Worm (Caenorhabditis elegans): ENCODE data around the gene srh-37.

ce11 chrV:474516-474915 lies 37.8 kb downstream of the srh-37 start, which contains the start of gene nhr-99:
- TF ChIP-seq nhr-6 (tag; optimal IDR thresholded peaks at IDR 0.05) (no peak), elt-3 (tag; optimal IDR thresholded peaks at IDR 0.05) (no peak), R02D3.7 (tag; optimal IDR thresholded peaks at IDR 0.05) (no peak), mab-5 (tag; optimal IDR thresholded peaks at IDR 0.05) (no peak), unc-39 (tag; optimal IDR thresholded peaks at IDR 0.05) (no peak), egl-27 (tag; optimal IDR thresholded peaks at IDR 0.05) (no peak), sma-9 (GFP tag; optimal IDR thresholded peaks at IDR 0.05) (peak; percentile 43), sma-9 (tag; optimal IDR thresholded peaks at IDR 0.05) (no peak)
